Fruit fly (Drosophila melanogaster) whole organism, embryonic: ENCODE measurements around the gene CG18661.

Experiments used
- Awh ChIP-seq: fragments of 200-800 bp; sonication (Bioruptor generic); IDR thresholded peaks from 2 replicates; pipeline ENCODE4, ENCODE4 v1.3.6; 2022; ENCODE audit warnings: missing biosample characterization, missing genetic modification characterization
- Bteb2 ChIP-seq: fragments of 200-800 bp; sonication (Bioruptor generic); optimal IDR thresholded peaks from 2 replicates; lab custom pipeline; 2016; ENCODE audit warnings: missing biosample characterization, missing genetic modification characterization
- CG10147 ChIP-seq: fragments of 200-800 bp; sonication (Bioruptor generic); optimal IDR thresholded peaks from 2 replicates; lab custom pipeline; 2019; ENCODE audit warnings: missing biosample characterization, mild to moderate bottlenecking, missing genetic modification characterization, moderate library complexity
- CG10565 ChIP-seq: fragments of 200-800 bp; sonication (Bioruptor generic); optimal IDR thresholded peaks from 3 replicates; lab custom pipeline; 2016; ENCODE audit warnings: missing biosample characterization, mild to moderate bottlenecking, missing genetic modification characterization
- CG10979 ChIP-seq: fragments of 200-800 bp; sonication (Bioruptor generic); optimal IDR thresholded peaks from 2 replicates; lab custom pipeline; 2018; ENCODE audit warnings: missing biosample characterization, mild to moderate bottlenecking, missing genetic modification characterization, moderate library complexity
- CG11093 ChIP-seq: fragments of 200-800 bp; sonication (Bioruptor generic); IDR thresholded peaks from 3 replicates; pipeline ENCODE4 v1.3.6; 2022; ENCODE audit warnings: missing biosample characterization, missing genetic modification characterization
- CG12071 ChIP-seq: fragments of 200-800 bp; sonication (Bioruptor generic); optimal IDR thresholded peaks from 3 replicates; lab custom pipeline; 2018; ENCODE audit warnings: missing biosample characterization, mild to moderate bottlenecking, missing genetic modification characterization
- CG14710 ChIP-seq: fragments of 200-800 bp; sonication (Bioruptor generic); optimal IDR thresholded peaks from 3 replicates; lab custom pipeline; 2019; ENCODE audit warnings: missing biosample characterization, mild to moderate bottlenecking, missing genetic modification characterization, moderate library complexity
- CG3065 ChIP-seq: fragments of 200-800 bp; sonication (Bioruptor generic); optimal IDR thresholded peaks from 2 replicates; lab custom pipeline; 2016; ENCODE audit warnings: missing biosample characterization, missing genetic modification characterization
- CG32772 ChIP-seq: fragments of 200-800 bp; sonication (Bioruptor generic); IDR thresholded peaks from 2 replicates; pipeline ENCODE4 v1.3.6; 2022; ENCODE audit warnings: missing biosample characterization, missing genetic modification characterization
- CG5953 ChIP-seq: fragments of 200-800 bp; sonication (Bioruptor generic); IDR thresholded peaks from 2 replicates; pipeline ENCODE4 v1.3.6; 2022; ENCODE audit warnings: missing biosample characterization, missing genetic modification characterization
- CG8290 ChIP-seq, 3 experiments: fragments of 200-800 bp; sonication (Bioruptor generic); optimal IDR thresholded peaks; 2 replicates each; lab custom pipeline; 2016 to 2019; ENCODE audit warnings: missing biosample characterization in 3 of 3, missing genetic modification characterization in 3 of 3, mild to moderate bottlenecking in 2 of 3, moderate library complexity in 1 of 3
- CG8388 ChIP-seq: fragments of 200-800 bp; sonication (Bioruptor generic); optimal IDR thresholded peaks from 2 replicates; lab custom pipeline; 2019; ENCODE audit warnings: missing biosample characterization, mild to moderate bottlenecking, missing genetic modification characterization, moderate library complexity
- CG9215 ChIP-seq: fragments of 200-800 bp; sonication (Bioruptor generic); IDR thresholded peaks from 2 replicates; pipeline ENCODE4 v1.3.6; 2022; ENCODE audit warnings: missing biosample characterization, missing genetic modification characterization
- CG9609 ChIP-seq: fragments of 200-800 bp; sonication (Bioruptor generic); optimal IDR thresholded peaks from 3 replicates; lab custom pipeline; 2016; ENCODE audit warnings: missing biosample characterization, missing genetic modification characterization
- CG9727 ChIP-seq: fragments of 200-800 bp; sonication (Bioruptor generic); optimal IDR thresholded peaks from 3 replicates; lab custom pipeline; 2017; ENCODE audit warnings: missing biosample characterization, mild to moderate bottlenecking, missing genetic modification characterization
- CrebB ChIP-seq: fragments of 200-800 bp; sonication (Bioruptor generic); optimal IDR thresholded peaks from 3 replicates; lab custom pipeline; 2018; ENCODE audit warnings: missing biosample characterization, mild to moderate bottlenecking, missing genetic modification characterization
- D ChIP-seq, 2 experiments: fragments of 200-800 bp in 1 of 2; fragments of >200 bp in 1 of 2; sonication (Bioruptor generic) in 1 of 2; optimal IDR thresholded peaks; 2 replicates in 1 of 2; 3 replicates in 1 of 2; lab custom pipeline; 2017; ENCODE audit warnings: mild to moderate bottlenecking in 1 of 2, missing biosample characterization in 1 of 2, missing genetic modification characterization in 1 of 2, missing genetic modification reagents in 1 of 2
- Dfd ChIP-seq, 2 experiments: fragments of >200 bp; optimal IDR thresholded peaks; 2 replicates each; lab custom pipeline; 2017; ENCODE audit warnings: missing biosample characterization in 2 of 2, missing genetic modification characterization in 2 of 2
- Elba2 ChIP-seq: fragments of 200-800 bp; sonication (Bioruptor generic); optimal IDR thresholded peaks from 3 replicates; lab custom pipeline; 2016; ENCODE audit warnings: missing biosample characterization, missing genetic modification characterization
- HHEX ChIP-seq: fragments of 200-800 bp; sonication (Bioruptor generic); optimal IDR thresholded peaks from 3 replicates; lab custom pipeline; 2017; ENCODE audit warnings: missing biosample characterization, mild to moderate bottlenecking, missing genetic modification characterization, missing genetic modification reagents
- HmgD ChIP-seq: fragments of 200-800 bp; sonication (Bioruptor generic); optimal IDR thresholded peaks from 3 replicates; lab custom pipeline; 2016; ENCODE audit warnings: missing biosample characterization, missing genetic modification characterization
- Hmx ChIP-seq: fragments of 200-800 bp; sonication (Bioruptor generic); optimal IDR thresholded peaks from 2 replicates; lab custom pipeline; 2016; ENCODE audit warnings: missing biosample characterization, missing genetic modification characterization
- Hr78 ChIP-seq, 2 experiments: fragments of 200-800 bp in 1 of 2; fragments of >200 bp in 1 of 2; sonication (Bioruptor generic) in 1 of 2; optimal IDR thresholded peaks; 2 replicates each; lab custom pipeline; 2017 to 2019; ENCODE audit warnings: missing biosample characterization in 2 of 2, missing genetic modification characterization in 2 of 2, mild to moderate bottlenecking in 1 of 2, moderate library complexity in 1 of 2
- Jarid2 ChIP-seq: fragments of 200-800 bp; sonication (Bioruptor generic); optimal IDR thresholded peaks from 3 replicates; lab custom pipeline; 2017; ENCODE audit warnings: mild to moderate bottlenecking, missing biosample characterization, missing genetic modification reagents, missing genetic modification characterization
- Kr ChIP-seq: fragments of 200-800 bp; sonication (Bioruptor generic); optimal IDR thresholded peaks from 2 replicates; lab custom pipeline; 2017; ENCODE audit warnings: missing biosample characterization, mild to moderate bottlenecking, missing genetic modification characterization
- Max ChIP-seq: fragments of 200-800 bp; sonication (Bioruptor generic); optimal IDR thresholded peaks from 2 replicates; lab custom pipeline; 2016; ENCODE audit warnings: missing biosample characterization, mild to moderate bottlenecking, missing genetic modification characterization
- Myb ChIP-seq: fragments of 200-800 bp; sonication (Bioruptor generic); optimal IDR thresholded peaks from 2 replicates; lab custom pipeline; 2016; ENCODE audit warnings: missing biosample characterization, missing genetic modification characterization
- NC2β ChIP-seq: fragments of 200-800 bp; sonication (Bioruptor generic); optimal IDR thresholded peaks from 2 replicates; lab custom pipeline; 2016; ENCODE audit warnings: missing biosample characterization, missing genetic modification characterization
- Nf-YB ChIP-seq: fragments of 200-800 bp; sonication (Bioruptor generic); optimal IDR thresholded peaks from 3 replicates; lab custom pipeline; 2019; ENCODE audit warnings: missing biosample characterization, mild to moderate bottlenecking, missing genetic modification characterization, moderate library complexity
- Taf1 ChIP-seq: fragments of 200-800 bp; sonication (Bioruptor generic); IDR thresholded peaks from 2 replicates; pipeline ENCODE4 v1.3.6; 2022; ENCODE audit warnings: missing biosample characterization, missing genetic modification characterization
- bbx ChIP-seq: fragments of 200-800 bp; sonication (Bioruptor generic); IDR thresholded peaks from 2 replicates; pipeline ENCODE4 v1.3.6; 2022; ENCODE audit warnings: missing biosample characterization, missing genetic modification characterization; ENCODE audit not compliant: partially characterized antibody
- caup ChIP-seq: fragments of 200-800 bp; sonication (Bioruptor generic); optimal IDR thresholded peaks from 3 replicates; lab custom pipeline; 2017; ENCODE audit warnings: missing biosample characterization, mild to moderate bottlenecking, missing genetic modification characterization, moderate library complexity; ENCODE audit not compliant: severe bottlenecking
- croc ChIP-seq: fragments of 200-800 bp; sonication (Bioruptor generic); conservative IDR thresholded peaks from 3 replicates; pipeline ENCODE4 v1.3.6; 2022; ENCODE audit warnings: missing biosample characterization, missing genetic modification characterization
- dati ChIP-seq: fragments of 200-800 bp; sonication (Bioruptor generic); IDR thresholded peaks from 2 replicates; pipeline ENCODE4 v1.3.6; 2022; ENCODE audit warnings: missing biosample characterization, missing genetic modification characterization
- dmrt99B ChIP-seq: fragments of 200-800 bp; sonication (Bioruptor generic); optimal IDR thresholded peaks from 2 replicates; lab custom pipeline; 2018; ENCODE audit warnings: missing biosample characterization, mild to moderate bottlenecking, missing genetic modification characterization, moderate library complexity
- ftz-f1 ChIP-seq: fragments of 200-800 bp; sonication (Bioruptor generic); optimal IDR thresholded peaks from 2 replicates; lab custom pipeline; 2016; ENCODE audit warnings: missing biosample characterization, missing genetic modification characterization
- grn ChIP-seq: fragments of 200-800 bp; sonication (Bioruptor generic); optimal IDR thresholded peaks from 3 replicates; lab custom pipeline; 2017; ENCODE audit warnings: missing biosample characterization, missing genetic modification characterization
- hb ChIP-seq: fragments of 200-800 bp; sonication (Bioruptor generic); IDR thresholded peaks from 3 replicates; pipeline ENCODE4 v1.3.6; 2022; ENCODE audit warnings: missing biosample characterization, missing genetic modification characterization; ENCODE audit not compliant: partially characterized antibody
- inv ChIP-seq: fragments of 200-800 bp; sonication (Bioruptor generic); IDR thresholded peaks from 2 replicates; pipeline ENCODE4 v1.3.6; 2022; ENCODE audit warnings: missing biosample characterization, missing genetic modification characterization; ENCODE audit not compliant: partially characterized antibody
- jumu ChIP-seq: fragments of 200-800 bp; sonication (Bioruptor generic); optimal IDR thresholded peaks from 3 replicates; lab custom pipeline; 2016; ENCODE audit warnings: missing biosample characterization, missing genetic modification characterization
- klu ChIP-seq: fragments of 200-800 bp; sonication (Bioruptor generic); IDR thresholded peaks from 2 replicates; pipeline ENCODE4 v1.3.6; 2022; ENCODE audit warnings: missing biosample characterization, missing genetic modification characterization
- lab ChIP-seq: fragments of 200-800 bp; sonication (Bioruptor generic); optimal IDR thresholded peaks from 3 replicates; lab custom pipeline; 2017; ENCODE audit warnings: missing biosample characterization, missing genetic modification characterization, mild to moderate bottlenecking, moderate library complexity, missing genetic modification reagents
- sim ChIP-seq: fragments of 200-800 bp; sonication (Bioruptor generic); IDR thresholded peaks from 2 replicates; pipeline ENCODE4 v1.3.6; 2022; ENCODE audit warnings: missing biosample characterization, missing genetic modification characterization
- ssp ChIP-seq: fragments of 200-800 bp; sonication (Bioruptor generic); IDR thresholded peaks from 2 replicates; pipeline ENCODE4 v1.3.6; 2022; ENCODE audit warnings: missing biosample characterization, missing genetic modification characterization
- tgo ChIP-seq: fragments of 200-800 bp; sonication (Bioruptor generic); IDR thresholded peaks from 3 replicates; pipeline ENCODE4 v1.3.6; 2022; ENCODE audit warnings: missing biosample characterization, missing genetic modification characterization
- ttk ChIP-seq: fragments of 200-800 bp; sonication (Bioruptor generic); IDR thresholded peaks from 2 replicates; pipeline ENCODE4 v2.1.2; 2022; ENCODE audit warnings: missing biosample characterization, missing genetic modification characterization
- unpg ChIP-seq: fragments of 200-800 bp; sonication (Bioruptor generic); optimal IDR thresholded peaks from 3 replicates; lab custom pipeline; 2018; ENCODE audit warnings: missing biosample characterization, mild to moderate bottlenecking, missing genetic modification characterization, moderate library complexity
- zfh2 ChIP-seq: fragments of 200-800 bp; sonication (Bioruptor generic); optimal IDR thresholded peaks from 2 replicates; lab custom pipeline; 2016; ENCODE audit warnings: missing biosample characterization, missing genetic modification characterization

CG18661 gene

DNA sequence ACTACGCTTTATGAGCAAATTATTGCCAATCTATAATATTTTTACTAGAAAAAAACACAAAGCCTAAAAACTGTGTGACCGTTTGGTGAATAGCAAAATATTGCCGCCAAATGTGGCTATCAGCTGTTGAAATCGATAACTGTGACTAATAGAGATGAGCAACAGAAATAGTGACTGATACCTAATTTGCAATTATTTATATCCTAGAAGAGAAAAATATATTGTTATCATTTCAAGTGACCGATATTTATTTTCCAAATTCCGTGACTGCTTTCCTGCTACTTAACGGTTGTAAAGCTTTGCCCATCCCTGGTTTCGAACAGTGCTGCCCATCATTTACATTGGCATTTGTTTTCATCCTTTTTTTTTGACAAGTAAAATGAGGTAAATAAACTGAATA, at the start of gene CG18661, which contains the start of gene alien (continued):
- TF ChIP-seq CG8290 (GFP tag; optimal IDR thresholded peaks at IDR 0.05; lab: Kevin White, UChicago) (peak; percentile 89), CG8290 (tag; optimal IDR thresholded peaks at IDR 0.05; lab: Kevin White, UChicago) (peak in 1 of 2 experiments; percentile 90), Bteb2 (GFP tag; lab: Kevin White, UChicago) (peak; percentile 67), grn (GFP tag; lab: Kevin White, UChicago) (peak; percentile 69), unpg (GFP tag; lab: Kevin White, UChicago) (peak; percentile 70), Hmx (GFP tag; lab: Kevin White, UChicago) (peak; percentile 84), CG10147 (peak; percentile 58), HmgD (GFP tag; lab: Kevin White, UChicago) (peak; percentile 94), CG3065 (GFP tag; lab: Kevin White, UChicago) (no peak), Taf1 (peak; percentile 96), CG14710 (tag; lab: Kevin White, UChicago) (peak; percentile 79), CG8388 (peak; percentile 46), hb (GFP tag; lab: Robert Waterston, UW) (no peak), tgo (GFP tag; lab: Robert Waterston, UW) (peak; percentile 87), D (optimal IDR thresholded peaks at IDR 0.05; lab: Kevin White, UChicago) (no peak), D (GFP tag; optimal IDR thresholded peaks at IDR 0.05; lab: Kevin White, UChicago) (peak; percentile 71), jumu (GFP tag; lab: Kevin White, UChicago) (peak; percentile 94), Hr78 (GFP tag; optimal IDR thresholded peaks at IDR 0.05; lab: Kevin White, UChicago) (no peak), caup (GFP tag; lab: Kevin White, UChicago) (peak; percentile 82), dmrt99B (tag; lab: Kevin White, UChicago) (peak; percentile 76), ssp (GFP tag; lab: Robert Waterston, UW) (peak; percentile 81), inv (GFP tag; lab: Robert Waterston, UW) (peak; percentile 43; the same call in 1 of the 2 replicates), Dfd (GFP tag; optimal IDR thresholded peaks at IDR 0.05; lab: Kevin White, UChicago) (no peak), CG5953 (GFP tag; lab: Robert Waterston, UW) (peak; percentile 91), croc (peak; percentile 91), zfh2 (GFP tag; lab: Kevin White, UChicago) (peak; percentile 94), CG9215 (peak; percentile 90), CG10979 (tag; lab: Kevin White, UChicago) (peak; percentile 79), CrebB (peak; percentile 3), NC2β (peak; percentile 70), Myb (peak; percentile 99), ftz-f1 (GFP tag; lab: Kevin White, UChicago) (peak; percentile 14), dati (no peak), Nf-YB (GFP tag; lab: Kevin White, UChicago) (peak; percentile 12), HHEX (GFP tag; lab: Kevin White, UChicago) (peak; percentile 30), CG12071 (GFP tag; lab: Kevin White, UChicago) (no peak), CG10565 (no peak), Awh (GFP tag; lab: Robert Waterston, UW) (peak; percentile 69), CG11093 (peak; percentile 72; the same call in 1 of the 3 replicates), sim (GFP tag; lab: Robert Waterston, UW) (no peak), CG32772 (peak; percentile 91), Jarid2 (GFP tag; lab: Kevin White, UChicago) (no peak), lab (GFP tag; lab: Kevin White, UChicago) (peak; percentile 72), Max (GFP tag; lab: Kevin White, UChicago) (peak; percentile 45), Kr (GFP tag; lab: Kevin White, UChicago) (no peak), Elba2 (GFP tag; lab: Kevin White, UChicago) (peak; percentile 41), CG9727 (GFP tag; lab: Kevin White, UChicago) (peak; percentile 58), ttk (GFP tag; lab: Robert Waterston, UW) (peak; percentile 88), bbx (GFP tag; lab: Robert Waterston, UW) (peak; percentile 23; the same call in 1 of the 2 replicates), CG9609 (GFP tag; lab: Kevin White, UChicago) (peak; percentile 77), klu (peak; percentile 68; the same call in 1 of the 2 replicates)
